Worm (Caenorhabditis elegans) whole organism, midembryonic: ENCODE results near the gene C45H4.14.

Source experiments
- cog-1 ChIP-seq: sonication (generic microtip); optimal IDR thresholded peaks from 2 replicates; lab custom pipeline; 2016; ENCODE audit warnings: missing genetic modification characterization, missing compliant biosample characterization
- flt-1 ChIP-seq: fragments of 200-800 bp; sonication (Bioruptor generic); IDR thresholded peaks from 2 replicates; pipeline ENCODE4 v1.3.6; 2022; ENCODE audit warnings: missing genetic modification characterization, missing compliant biosample characterization
- ref-1 ChIP-seq: fragments of 200-800 bp; sonication (Bioruptor generic); conservative IDR thresholded peaks from 2 replicates; pipeline ENCODE4 v1.3.6; 2022; ENCODE audit warnings: missing genetic modification reagents, missing genetic modification characterization, missing compliant biosample characterization
- ztf-29 ChIP-seq: fragments of 200-800 bp; sonication (Bioruptor generic); IDR thresholded peaks from 2 replicates; pipeline ENCODE4 v1.3.6; 2022; ENCODE audit warnings: missing genetic modification reagents, missing genetic modification characterization, missing compliant biosample characterization

- no peak for TF ChIP-seq cog-1
- TF ChIP-seq ztf-29 (GFP tag; lab: Robert Waterston, UW), result no peak
- TF ChIP-seq flt-1, result no peak
- TF ChIP-seq ref-1 (GFP tag; lab: Robert Waterston, UW), result no peak
These were observed 48.9 kb downstream of the C45H4.14 start, which contains the start of gene F22F7.3 for ce11 chrV:2110368-2110767.
